Fruit fly (Drosophila melanogaster) whole organism, embryonic: ENCODE results near the gene geko.

Source experiments
- Atf-2 ChIP-seq: fragments of 200-800 bp; sonication (Bioruptor generic); optimal IDR thresholded peaks from 2 replicates; lab custom pipeline; 2016; ENCODE audit warnings: missing biosample characterization, missing genetic modification characterization
- Atf6 ChIP-seq: fragments of 200-800 bp; sonication (Bioruptor generic); IDR thresholded peaks from 2 replicates; pipeline ENCODE4 v1.3.6; 2022; ENCODE audit warnings: missing biosample characterization, missing genetic modification characterization
- CG10431 ChIP-seq: fragments of 200-800 bp; sonication (Bioruptor generic); optimal IDR thresholded peaks from 3 replicates; lab custom pipeline; 2018; ENCODE audit warnings: missing biosample characterization, mild to moderate bottlenecking, missing genetic modification characterization
- CG13775 ChIP-seq: fragments of 200-800 bp; sonication (Bioruptor generic); optimal IDR thresholded peaks from 3 replicates; lab custom pipeline; 2017; ENCODE audit warnings: missing biosample characterization, mild to moderate bottlenecking, missing genetic modification characterization
- CG14710 ChIP-seq: fragments of 200-800 bp; sonication (Bioruptor generic); optimal IDR thresholded peaks from 3 replicates; lab custom pipeline; 2019; ENCODE audit warnings: missing biosample characterization, mild to moderate bottlenecking, missing genetic modification characterization, moderate library complexity
- CG14965 ChIP-seq: fragments of 200-800 bp; sonication (Bioruptor generic); optimal IDR thresholded peaks from 2 replicates; lab custom pipeline; 2016; ENCODE audit warnings: missing biosample characterization, missing genetic modification characterization, borderline replicate concordance
- CG1647 ChIP-seq: fragments of 200-800 bp; sonication (Bioruptor generic); optimal IDR thresholded peaks from 3 replicates; lab custom pipeline; 2016; ENCODE audit warnings: missing biosample characterization, missing genetic modification characterization
- CG17568 ChIP-seq: fragments of 200-800 bp; sonication (Bioruptor generic); optimal IDR thresholded peaks from 2 replicates; lab custom pipeline; 2018; ENCODE audit warnings: missing biosample characterization, mild to moderate bottlenecking, missing genetic modification characterization, moderate library complexity
- CG18262 ChIP-seq: fragments of 200-800 bp; optimal IDR thresholded peaks from 3 replicates; lab custom pipeline; 2019; ENCODE audit warnings: missing biosample characterization, mild to moderate bottlenecking, missing genetic modification characterization, moderate library complexity
- CG18764 ChIP-seq: fragments of 200-800 bp; sonication (Bioruptor generic); optimal IDR thresholded peaks from 3 replicates; lab custom pipeline; 2016; ENCODE audit warnings: missing biosample characterization, missing genetic modification characterization
- CG2199 ChIP-seq: fragments of 200-800 bp; sonication (Bioruptor generic); IDR thresholded peaks from 3 replicates; pipeline ENCODE4 v1.3.6; 2022; ENCODE audit warnings: missing biosample characterization, missing genetic modification characterization
- CG30403 ChIP-seq: fragments of 200-800 bp; sonication (Bioruptor generic); optimal IDR thresholded peaks from 3 replicates; lab custom pipeline; 2016; ENCODE audit warnings: missing biosample characterization, missing genetic modification characterization
- CG31388 ChIP-seq: fragments of 200-800 bp; sonication (Bioruptor generic); optimal IDR thresholded peaks from 2 replicates; lab custom pipeline; 2016; ENCODE audit warnings: missing biosample characterization, missing genetic modification characterization
- CG34224 ChIP-seq: fragments of 200-800 bp; sonication (Bioruptor generic); IDR thresholded peaks from 3 replicates; pipeline ENCODE4 v1.3.6; 2022; ENCODE audit warnings: missing biosample characterization, missing genetic modification characterization; ENCODE audit not compliant: partially characterized antibody
- CG34422 ChIP-seq: fragments of 200-800 bp; sonication (Bioruptor generic); IDR thresholded peaks from 3 replicates; pipeline ENCODE4 v1.3.6; 2022; ENCODE audit warnings: missing biosample characterization, missing genetic modification characterization
- CG42726 ChIP-seq: fragments of 200-800 bp; sonication (Bioruptor generic); IDR thresholded peaks from 2 replicates; pipeline ENCODE4 v1.3.6; 2022; ENCODE audit warnings: missing biosample characterization, missing genetic modification characterization; ENCODE audit not compliant: partially characterized antibody
- CG6254 ChIP-seq: fragments of 200-800 bp; sonication (Bioruptor generic); optimal IDR thresholded peaks from 3 replicates; lab custom pipeline; 2017; ENCODE audit warnings: mild to moderate bottlenecking, missing biosample characterization, missing genetic modification reagents, missing genetic modification characterization
- CG7839 ChIP-seq: fragments of 200-800 bp; sonication (Bioruptor generic); optimal IDR thresholded peaks from 3 replicates; lab custom pipeline; 2018; ENCODE audit warnings: missing biosample characterization, mild to moderate bottlenecking, missing genetic modification characterization, moderate library complexity
- CG7987 ChIP-seq: fragments of 200-800 bp; sonication (Bioruptor generic); optimal IDR thresholded peaks from 2 replicates; lab custom pipeline; 2018; ENCODE audit warnings: missing biosample characterization, mild to moderate bottlenecking, missing genetic modification characterization, moderate library complexity
- CG8290 ChIP-seq, 3 experiments: fragments of 200-800 bp; sonication (Bioruptor generic); optimal IDR thresholded peaks; 2 replicates each; lab custom pipeline; 2016 to 2019; ENCODE audit warnings: missing biosample characterization in 3 of 3, missing genetic modification characterization in 3 of 3, mild to moderate bottlenecking in 2 of 3, moderate library complexity in 1 of 3
- CG8388 ChIP-seq: fragments of 200-800 bp; sonication (Bioruptor generic); optimal IDR thresholded peaks from 2 replicates; lab custom pipeline; 2019; ENCODE audit warnings: missing biosample characterization, mild to moderate bottlenecking, missing genetic modification characterization, moderate library complexity
- CG9215 ChIP-seq: fragments of 200-800 bp; sonication (Bioruptor generic); IDR thresholded peaks from 2 replicates; pipeline ENCODE4 v1.3.6; 2022; ENCODE audit warnings: missing biosample characterization, missing genetic modification characterization
- CG9437 ChIP-seq: fragments of 200-800 bp; sonication (Bioruptor generic); optimal IDR thresholded peaks from 2 replicates; lab custom pipeline; 2018; ENCODE audit warnings: missing biosample characterization, mild to moderate bottlenecking, missing genetic modification characterization
- Dip3 ChIP-seq: fragments of 200-800 bp; sonication (Bioruptor generic); optimal IDR thresholded peaks from 3 replicates; lab custom pipeline; 2016; ENCODE audit warnings: missing biosample characterization, missing genetic modification characterization
- Doc3 ChIP-seq: fragments of 200-800 bp; sonication (Bioruptor generic); IDR thresholded peaks from 3 replicates; pipeline ENCODE4 v1.3.6; 2022; ENCODE audit warnings: missing biosample characterization, missing genetic modification characterization; ENCODE audit not compliant: partially characterized antibody
- Ets65A ChIP-seq: fragments of 200-800 bp; sonication (Bioruptor generic); peaks from one replicate; lab custom pipeline; 2016; ENCODE audit warnings: missing biosample characterization, missing genetic modification characterization
- Fer1 ChIP-seq: fragments of 200-800 bp; sonication (Bioruptor generic); optimal IDR thresholded peaks from 2 replicates; lab custom pipeline; 2017; ENCODE audit warnings: missing biosample characterization, mild to moderate bottlenecking, missing genetic modification characterization
- Fer2 ChIP-seq: fragments of 200-800 bp; sonication (Bioruptor generic); optimal IDR thresholded peaks from 2 replicates; lab custom pipeline; 2018; ENCODE audit warnings: missing biosample characterization, mild to moderate bottlenecking, missing genetic modification characterization, moderate library complexity
- HHEX ChIP-seq: fragments of 200-800 bp; sonication (Bioruptor generic); optimal IDR thresholded peaks from 3 replicates; lab custom pipeline; 2017; ENCODE audit warnings: missing biosample characterization, mild to moderate bottlenecking, missing genetic modification characterization, missing genetic modification reagents
- Nf-YC ChIP-seq: fragments of 200-800 bp; optimal IDR thresholded peaks from 3 replicates; lab custom pipeline; 2019; ENCODE audit warnings: missing biosample characterization, mild to moderate bottlenecking, missing genetic modification characterization, moderate library complexity
- Oaz ChIP-seq: fragments of 200-800 bp; sonication (Bioruptor generic); IDR thresholded peaks from 2 replicates; pipeline ENCODE4 v1.3.6; 2022; ENCODE audit warnings: missing biosample characterization, missing genetic modification characterization
- Pdp1 ChIP-seq, 2 experiments: fragments of 200-800 bp; sonication (Bioruptor generic); optimal IDR thresholded peaks; 3 replicates each; lab custom pipeline; 2016; ENCODE audit warnings: missing biosample characterization in 2 of 2, missing genetic modification characterization in 2 of 2, mild to moderate bottlenecking in 1 of 2, moderate library complexity in 1 of 2
- Ssrp ChIP-seq: fragments of 200-800 bp; sonication (Bioruptor generic); optimal IDR thresholded peaks from 2 replicates; lab custom pipeline; 2018; ENCODE audit warnings: missing biosample characterization, mild to moderate bottlenecking, missing genetic modification characterization, moderate library complexity
- az2 ChIP-seq: fragments of 200-800 bp; sonication (Bioruptor generic); optimal IDR thresholded peaks from 3 replicates; lab custom pipeline; 2016; ENCODE audit warnings: missing biosample characterization, missing genetic modification characterization
- bbx ChIP-seq: fragments of 200-800 bp; sonication (Bioruptor generic); IDR thresholded peaks from 2 replicates; pipeline ENCODE4 v1.3.6; 2022; ENCODE audit warnings: missing biosample characterization, missing genetic modification characterization; ENCODE audit not compliant: partially characterized antibody
- dm ChIP-seq: fragments of 200-800 bp; sonication (Bioruptor generic); optimal IDR thresholded peaks from 3 replicates; lab custom pipeline; 2016; ENCODE audit warnings: missing biosample characterization, missing genetic modification characterization
- en ChIP-seq: fragments of 200-800 bp; sonication (Bioruptor generic); optimal IDR thresholded peaks from 2 replicates; lab custom pipeline; 2016; ENCODE audit warnings: missing biosample characterization, missing genetic modification characterization
- org-1 ChIP-seq: fragments of 200-800 bp; sonication (Bioruptor generic); optimal IDR thresholded peaks from 2 replicates; lab custom pipeline; 2017; ENCODE audit warnings: missing biosample characterization, missing genetic modification characterization
- otp ChIP-seq: fragments of 200-800 bp; sonication (Bioruptor generic); IDR thresholded peaks from 3 replicates; pipeline ENCODE4, ENCODE4 v1.3.6; 2022; ENCODE audit warnings: missing biosample characterization, missing genetic modification characterization
- pho ChIP-seq: fragments of 200-800 bp; sonication (Bioruptor generic); optimal IDR thresholded peaks from 2 replicates; lab custom pipeline; 2016; ENCODE audit warnings: missing biosample characterization, missing genetic modification characterization
- prd ChIP-seq, 3 experiments: fragments of >200 bp in 2 of 3; fragments of 200-800 bp in 1 of 3; sonication (Bioruptor generic) in 1 of 3; optimal IDR thresholded peaks in 2 of 3; IDR thresholded peaks in 1 of 3; 2 replicates in 2 of 3; 3 replicates in 1 of 3; pipeline versions ENCODE4 v1.3.6 to Lab custom; 2017 to 2022; ENCODE audit warnings: missing biosample characterization in 1 of 3, missing genetic modification characterization in 1 of 3
- sisA ChIP-seq: fragments of 200-800 bp; sonication (Bioruptor generic); IDR thresholded peaks from 2 replicates; pipeline ENCODE4 v1.3.6; 2022; ENCODE audit warnings: missing biosample characterization, missing genetic modification characterization
- tll ChIP-seq, 2 experiments: fragments of 200-800 bp in 1 of 2; fragments of >200 bp in 1 of 2; sonication (Bioruptor generic) in 1 of 2; optimal IDR thresholded peaks; 2 replicates each; lab custom pipeline; 2017 to 2019; ENCODE audit warnings: missing biosample characterization in 2 of 2, missing genetic modification characterization in 2 of 2, mild to moderate bottlenecking in 1 of 2, moderate library complexity in 1 of 2
- tna ChIP-seq: fragments of 200-800 bp; sonication (Bioruptor generic); IDR thresholded peaks from 2 replicates; pipeline ENCODE4 v1.3.6; 2022; ENCODE audit warnings: missing biosample characterization, missing genetic modification characterization; ENCODE audit not compliant: partially characterized antibody
- vfl ChIP-seq: fragments of 200-800 bp; sonication (Bioruptor generic); optimal IDR thresholded peaks from 2 replicates; lab custom pipeline; 2016; ENCODE audit warnings: missing biosample characterization, missing genetic modification characterization
- zfh1 ChIP-seq: fragments of 200-800 bp; sonication (Bioruptor generic); IDR thresholded peaks from 3 replicates; pipeline ENCODE4 v1.3.6; 2022; ENCODE audit warnings: missing biosample characterization, missing genetic modification characterization

geko gene

DNA sequence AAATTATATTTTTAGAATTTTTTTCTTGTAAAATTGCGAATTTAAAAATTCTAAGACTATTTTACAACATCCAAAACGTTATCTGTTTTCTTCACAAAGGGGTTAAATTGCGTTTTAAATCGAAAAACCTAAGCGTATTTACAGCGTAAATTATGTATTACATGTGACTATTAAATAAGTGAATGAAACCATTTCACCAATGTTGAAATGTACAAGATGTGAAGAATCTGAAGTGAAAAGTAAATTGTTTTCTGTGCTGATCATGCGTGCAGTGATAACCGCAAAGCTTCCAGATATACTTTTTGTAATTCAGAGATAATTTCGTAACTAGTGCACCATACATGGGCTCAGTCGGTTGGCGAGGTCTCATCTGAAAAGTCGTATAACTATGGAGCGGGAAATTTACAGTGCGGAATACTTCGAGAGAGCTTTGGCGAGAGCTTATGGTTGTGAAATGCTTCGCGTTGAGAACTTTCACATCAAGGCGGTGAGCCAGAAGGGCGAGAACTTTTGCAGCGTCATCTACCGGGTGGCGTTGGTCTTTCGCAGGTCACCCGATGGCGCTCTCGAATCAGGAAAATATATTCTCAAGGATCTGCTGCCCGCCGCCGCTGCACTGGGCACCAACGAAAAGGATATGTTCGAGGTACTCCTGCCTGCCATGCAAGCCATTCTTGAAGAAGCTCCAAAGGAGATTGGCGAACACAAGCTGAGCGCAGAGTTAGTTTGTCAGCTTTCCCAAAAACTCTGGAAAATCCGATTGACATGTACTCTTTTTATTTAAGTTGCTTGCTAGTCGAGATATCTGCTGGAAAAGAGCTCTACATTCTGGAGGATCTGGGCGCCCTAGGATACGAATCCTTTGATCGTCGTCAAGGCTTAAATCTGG lies 24.9 kb upstream of the geko start:
- TF ChIP-seq en (no peak), CG7987 (GFP tag; lab: Kevin White, UChicago) (no peak), CG18262 (tag; lab: Kevin White, UChicago) (peak; percentile 70), CG8290 (GFP tag; optimal IDR thresholded peaks at IDR 0.05; lab: Kevin White, UChicago) (peak; percentile 10), CG8290 (tag; optimal IDR thresholded peaks at IDR 0.05; lab: Kevin White, UChicago) (peak in 1 of 2 experiments; percentile 80), CG1647 (GFP tag; lab: Kevin White, UChicago) (no peak), Dip3 (GFP tag; lab: Kevin White, UChicago) (no peak), Oaz (GFP tag; lab: Robert Waterston, UW) (0 out of 2 replicates have a peak, but pooled peaks have one; percentile 19), Doc3 (GFP tag; lab: Robert Waterston, UW) (no peak), tll (GFP tag; optimal IDR thresholded peaks at IDR 0.05; lab: Kevin White, UChicago) (no peak), CG42726 (GFP tag; lab: Robert Waterston, UW) (peak; percentile 47; the same call in 1 of the 2 replicates), HHEX (GFP tag; lab: Kevin White, UChicago) (peak; percentile 49), Pdp1 (GFP tag; optimal IDR thresholded peaks at IDR 0.05; lab: Kevin White, UChicago) (peak; percentile 24 to 84), CG7839 (peak; percentile 62), zfh1 (peak; percentile 45; the same call in 1 of the 3 replicates), CG9215 (GFP tag; lab: Robert Waterston, UW) (no peak), CG17568 (GFP tag; lab: Kevin White, UChicago) (no peak), CG30403 (GFP tag; lab: Kevin White, UChicago) (peak; percentile 21), CG18764 (GFP tag; lab: Kevin White, UChicago) (no peak), otp (no peak), Ssrp (tag; lab: Kevin White, UChicago) (peak; percentile 50), dm (no peak), prd (optimal IDR thresholded peaks at IDR 0.05; lab: Kevin White, UChicago) (no peak), prd (GFP tag; IDR thresholded peaks at IDR 0.05; lab: Robert Waterston, UW) (peak; percentile 24; the same call in 1 of the 3 replicates), CG34224 (GFP tag; lab: Robert Waterston, UW) (no peak), Atf6 (peak; percentile 61; the same call in 1 of the 2 replicates), Fer2 (no peak), sisA (GFP tag; lab: Robert Waterston, UW) (no peak), CG14710 (no peak), Ets65A (peak; percentile 81), tna (peak; percentile 42; the same call in 1 of the 2 replicates), CG9437 (GFP tag; lab: Kevin White, UChicago) (peak; percentile 53), vfl (no peak), pho (GFP tag; lab: Kevin White, UChicago) (no peak), CG13775 (GFP tag; lab: Kevin White, UChicago) (no peak), Atf-2 (GFP tag; lab: Kevin White, UChicago) (no peak), az2 (GFP tag; lab: Kevin White, UChicago) (no peak), CG2199 (peak; percentile 83; the same call in 2 of the 3 replicates), CG34422 (GFP tag; lab: Robert Waterston, UW) (0 out of 3 replicates have a peak, but pooled peaks have one; percentile 16), bbx (peak; percentile 27; the same call in 1 of the 2 replicates), CG31388 (GFP tag; lab: Kevin White, UChicago) (no peak), CG8388 (GFP tag; lab: Kevin White, UChicago) (no peak), CG6254 (GFP tag; lab: Kevin White, UChicago) (no peak), org-1 (GFP tag; lab: Kevin White, UChicago) (no peak), CG14965 (GFP tag; lab: Kevin White, UChicago) (peak; percentile 97), Fer1 (GFP tag; lab: Kevin White, UChicago) (no peak), Nf-YC (tag; lab: Kevin White, UChicago) (no peak), CG10431 (peak; percentile 95)
